Worm (Caenorhabditis elegans): ENCODE data around the gene srh-47.

The srh-47 gene

DNA sequence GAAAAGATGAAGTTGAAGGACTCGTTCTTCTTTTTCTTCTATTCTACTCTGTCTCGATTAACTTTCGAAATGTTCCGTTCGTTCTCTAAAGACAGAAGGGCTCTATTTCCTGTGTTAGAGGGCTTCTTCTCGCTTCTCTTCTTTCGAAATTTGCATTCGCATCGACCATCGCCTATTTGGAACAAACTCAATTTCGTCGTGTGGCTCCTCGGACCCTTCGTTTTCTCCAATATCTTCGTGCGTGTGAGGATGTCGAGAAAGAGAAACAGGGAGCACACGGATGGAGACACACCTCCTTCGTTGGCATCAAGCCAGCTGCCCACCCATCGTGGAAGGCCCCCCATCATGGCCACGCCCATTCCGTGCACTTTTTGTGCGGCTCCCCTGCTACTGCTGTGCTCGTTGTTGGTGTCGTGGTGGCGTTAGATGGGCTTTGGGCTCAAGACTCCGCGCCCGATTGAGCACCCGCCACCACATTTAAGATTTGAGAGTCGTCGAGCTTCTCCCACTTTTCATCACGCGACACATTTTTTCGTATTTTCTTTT, 40.8 kb upstream of the srh-47 start (continued):
- TF ChIP-seq cey-2 (tag; optimal IDR thresholded peaks at IDR 0.05; ENCODE audit: borderline replicate concordance, insufficient read depth) (no peak), daf-16 (GFP tag; optimal IDR thresholded peaks at IDR 0.05) (no peak), daf-16 (tag; optimal IDR thresholded peaks at IDR 0.05) (no peak), aly-2 (tag; optimal IDR thresholded peaks at IDR 0.05) (no peak), ces-1 (GFP tag; optimal IDR thresholded peaks at IDR 0.05) (peak; percentile 72), nhr-42 (GFP tag; IDR thresholded peaks at IDR 0.05) (no peak), unc-130 (GFP tag; optimal IDR thresholded peaks at IDR 0.05) (no peak), zag-1 (tag; optimal IDR thresholded peaks at IDR 0.05) (no peak), lim-7 (GFP tag; IDR thresholded peaks at IDR 0.05) (0 out of 2 replicates have a peak, but pooled peaks have one; percentile 46), pqm-1 (tag; optimal IDR thresholded peaks at IDR 0.05) (no peak), fkh-10 (GFP tag; optimal IDR thresholded peaks at IDR 0.05) (peak; percentile 91), R02D3.7 (tag; optimal IDR thresholded peaks at IDR 0.05) (no peak)

DNA sequence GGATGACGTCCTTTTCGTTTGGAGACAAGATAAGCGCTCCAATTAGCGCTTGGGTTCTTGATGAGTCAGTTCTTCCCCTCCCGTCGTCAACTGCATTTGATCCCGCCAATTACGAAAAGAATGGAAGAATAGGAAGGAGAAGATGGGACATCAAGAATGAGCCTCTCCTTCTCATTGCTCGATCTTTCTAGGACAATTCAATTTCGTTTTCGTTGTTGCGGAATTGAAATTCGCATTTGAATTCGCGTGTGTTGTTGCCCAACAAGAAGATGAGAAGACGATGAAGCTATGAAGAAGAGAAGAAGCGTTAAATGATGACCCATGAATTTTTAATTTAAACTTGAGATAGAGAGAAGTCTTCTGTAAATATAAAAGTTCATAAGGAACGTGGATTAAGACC, 36.4 kb upstream of the srh-47 start:
- TF ChIP-seq tag-97 (GFP tag; IDR thresholded peaks at IDR 0.05) (no peak), nhr-237 (tag; optimal IDR thresholded peaks at IDR 0.05) (no peak), daf-16 (GFP tag; optimal IDR thresholded peaks at IDR 0.05) (no peak), daf-16 (tag; optimal IDR thresholded peaks at IDR 0.05) (no peak), spr-3 (GFP tag; optimal IDR thresholded peaks at IDR 0.05) (no peak), unc-62 (GFP tag; optimal IDR thresholded peaks at IDR 0.05 in 1 of 2) (peak in 1 of 2 experiments; percentile 40), unc-62 (tag; optimal IDR thresholded peaks at IDR 0.05) (no peak)

DNA sequence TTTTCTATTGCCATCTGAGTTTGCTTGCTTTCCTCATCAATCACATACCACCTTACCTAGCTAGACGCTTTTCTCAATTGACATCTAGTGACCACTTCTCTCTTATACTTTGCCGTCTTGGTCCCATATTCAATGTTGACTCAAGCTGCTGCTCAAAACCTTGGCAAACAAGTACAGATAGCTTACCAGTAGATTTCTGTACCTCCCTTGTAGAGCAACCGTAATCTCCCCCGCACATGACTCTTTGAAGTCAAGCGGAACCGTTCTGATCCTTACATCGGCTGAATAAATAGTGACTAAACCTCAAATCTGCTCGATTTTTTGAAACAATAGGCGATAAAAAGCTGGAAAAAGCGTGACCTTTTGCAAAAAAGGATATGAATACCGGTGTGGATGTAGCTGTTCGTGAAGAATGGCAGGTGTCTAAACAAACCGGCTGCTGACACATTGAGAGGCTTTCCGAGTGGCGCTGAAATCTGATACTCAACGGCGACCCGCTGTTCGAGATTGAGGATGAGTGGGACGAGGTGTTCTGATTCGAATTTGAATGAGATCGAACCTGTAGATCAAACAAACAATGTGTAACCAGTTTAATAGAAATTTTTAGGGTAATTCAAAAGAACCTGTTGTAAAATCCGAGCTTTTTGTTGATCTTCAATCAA, 35.4 kb upstream of the srh-47 start:
- no peak for TF ChIP-seq snpc-1.2 (GFP tag; IDR thresholded peaks at IDR 0.05)
- no peak for TF ChIP-seq php-3 (GFP tag; IDR thresholded peaks at IDR 0.05)
- no peak for TF ChIP-seq sdz-12 (GFP tag; optimal IDR thresholded peaks at IDR 0.05)
- TF ChIP-seq T20F7.1 (GFP tag; optimal IDR thresholded peaks at IDR 0.05), result no peak
- TF ChIP-seq F49E8.2 (tag; optimal IDR thresholded peaks at IDR 0.05; ENCODE audit: borderline replicate concordance), result no peak
- no peak for TF ChIP-seq tag-97 (GFP tag; IDR thresholded peaks at IDR 0.05)
- no peak for TF ChIP-seq nhr-10 (tag; optimal IDR thresholded peaks at IDR 0.05)
- TF ChIP-seq Y5F2A.4 (GFP tag; optimal IDR thresholded peaks at IDR 0.05), result no peak
- TF ChIP-seq lsy-2 (tag; optimal IDR thresholded peaks at IDR 0.05), result no peak
- TF ChIP-seq nhr-48 (tag; optimal IDR thresholded peaks at IDR 0.05), result no peak
- TF ChIP-seq mdt-29 (GFP tag; IDR thresholded peaks at IDR 0.05), result no peak
- no peak for TF ChIP-seq spr-1 (tag; optimal IDR thresholded peaks at IDR 0.05)
- TF ChIP-seq nhr-76 (tag; optimal IDR thresholded peaks at IDR 0.05), result no peak

DNA sequence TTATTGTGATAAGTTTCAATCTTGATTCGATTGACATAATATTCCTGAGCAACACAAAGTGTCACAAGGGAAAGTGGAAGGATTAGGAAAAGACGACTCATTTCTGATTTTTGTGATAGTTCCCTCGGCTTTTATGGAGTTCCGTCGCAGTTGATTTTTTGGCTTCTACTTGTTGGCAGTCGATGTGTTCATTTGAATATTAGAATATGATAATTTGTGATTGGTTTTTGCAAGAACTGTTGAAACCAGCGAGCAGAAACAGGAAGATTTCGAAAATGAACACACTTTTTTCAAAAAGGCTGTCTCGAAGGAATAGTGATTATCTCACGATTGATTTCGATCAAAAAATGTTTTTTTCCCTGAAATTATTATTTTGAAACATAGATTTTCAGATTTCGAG, 33.8 kb upstream of the srh-47 start, which contains the start of gene T02E9.6:
Gene T02E9.6, minus strand, starts transcription at position 101 of the 400 bp plus-strand sequence.
- TF ChIP-seq aha-1 (tag) (peak; percentile 33), daf-12 (tag; optimal IDR thresholded peaks at IDR 0.05) (no peak)

DNA sequence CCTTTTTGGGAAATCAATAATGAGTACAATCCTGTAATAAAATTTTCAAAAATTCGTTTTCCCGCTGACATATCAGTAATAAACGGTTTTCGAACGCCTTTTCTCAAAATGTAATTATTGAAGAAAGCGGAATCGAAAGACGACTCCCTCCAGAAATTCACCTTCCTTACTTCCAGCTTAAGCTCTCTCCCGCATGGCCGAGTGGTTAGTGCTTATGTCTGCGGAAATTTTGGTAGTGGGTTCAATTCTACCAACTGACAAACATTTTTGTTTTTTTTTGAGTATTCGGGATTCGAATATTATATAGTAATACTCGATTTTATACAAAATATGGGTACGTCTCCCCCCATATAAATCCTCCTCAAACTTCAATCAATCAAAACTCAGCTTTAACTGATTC, 31.4 kb upstream of the srh-47 start:
- TF ChIP-seq ctbp-1 (GFP tag; IDR thresholded peaks at IDR 0.05) (peak; percentile 62; the same call in 1 of the 2 replicates), F44E2.7 (GFP tag; IDR thresholded peaks at IDR 0.05) (peak; percentile 33; the same call in 1 of the 2 replicates), Y48G9A.11 (GFP tag; IDR thresholded peaks at IDR 0.05) (peak; percentile 62; the same call in 1 of the 2 replicates), D1046.2 (GFP tag; IDR thresholded peaks at IDR 0.05) (0 out of 2 replicates have a peak, but pooled peaks have one; percentile 41), dmd-9 (GFP tag; IDR thresholded peaks at IDR 0.05) (0 out of 2 replicates have a peak, but pooled peaks have one; percentile 33), ceh-44 (GFP tag; IDR thresholded peaks at IDR 0.05) (peak; percentile 64; the same call in 1 of the 2 replicates), lin-1 (GFP tag; IDR thresholded peaks at IDR 0.05) (peak; percentile 51; the same call in 1 of the 2 replicates), hmg-1.1 (GFP tag; IDR thresholded peaks at IDR 0.05) (0 out of 2 replicates have a peak, but pooled peaks have one; percentile 41), dmd-8 (GFP tag; IDR thresholded peaks at IDR 0.05) (peak; percentile 70; the same call in 1 of the 2 replicates), Y75B8A.6 (GFP tag; IDR thresholded peaks at IDR 0.05) (peak; percentile 76; the same call in 1 of the 2 replicates), egl-43 (GFP tag; IDR thresholded peaks at IDR 0.05) (peak; percentile 79), madf-9 (GFP tag; conservative IDR thresholded peaks at IDR 0.05) (peak; percentile 51; the same call in 1 of the 2 replicates), dmd-6 (GFP tag; IDR thresholded peaks at IDR 0.05) (peak; percentile 51), snpc-1.2 (GFP tag; IDR thresholded peaks at IDR 0.05) (peak; percentile 67)
